Fruit fly (Drosophila melanogaster): ENCODE results near the gene CG8003.

The CG8003 gene

DNA sequence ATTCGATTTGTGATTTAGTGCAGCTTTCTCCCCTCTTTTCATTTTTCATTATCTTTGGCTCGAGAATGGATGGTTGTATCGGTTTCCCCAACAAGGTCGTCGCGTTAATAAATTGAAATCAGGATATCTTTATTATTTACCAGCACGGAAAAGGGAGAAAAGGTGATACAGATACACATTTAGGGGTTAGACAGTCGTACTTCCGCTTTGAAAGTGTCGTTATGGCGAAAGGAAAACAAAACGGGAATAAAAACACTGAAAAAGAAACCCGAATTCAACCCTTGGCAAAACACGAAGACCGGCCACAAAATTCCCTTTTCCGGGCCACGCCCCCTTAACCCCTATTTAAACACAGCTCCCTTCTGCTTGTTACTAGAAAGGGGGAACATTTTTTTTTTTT lies 23.2 kb downstream of the CG8003 start:
- TF ChIP-seq sqz (GFP tag; optimal IDR thresholded peaks at IDR 0.05) (peak; percentile 41), D19A (tag; optimal IDR thresholded peaks at IDR 0.05) (peak; percentile 79), pros (GFP tag; optimal IDR thresholded peaks at IDR 0.05) (peak; percentile 90), Abd-B (GFP tag; optimal IDR thresholded peaks at IDR 0.05) (no peak)

DNA sequence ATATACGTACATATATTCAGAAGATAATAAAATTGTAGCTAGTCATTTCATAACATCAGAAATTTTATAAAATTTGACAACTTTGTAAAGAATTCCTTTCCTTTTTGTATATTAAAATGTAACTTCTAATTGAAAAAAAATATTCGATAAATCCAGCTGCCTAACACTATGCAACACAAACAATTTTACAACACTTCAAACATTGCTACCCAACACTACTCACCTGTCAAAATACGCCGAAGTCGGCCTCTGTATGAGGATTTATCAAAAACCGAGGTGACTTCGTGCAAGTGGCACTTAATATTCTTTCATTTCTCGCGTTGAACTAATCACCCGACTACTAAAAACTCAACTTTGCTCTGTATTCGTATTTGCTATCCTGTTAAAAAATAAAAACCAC lies 25.4 kb downstream of the CG8003 start:
- peak; percentile 2 for TF ChIP-seq sens (GFP tag)
- TF ChIP-seq CG11093 (GFP tag; IDR thresholded peaks at IDR 0.05), result no peak
- no peak for TF ChIP-seq Nf-YB (GFP tag; optimal IDR thresholded peaks at IDR 0.05)
- peak; percentile 66 for TF ChIP-seq CG10267 (tag; optimal IDR thresholded peaks at IDR 0.05)
- TF ChIP-seq stwl (tag; optimal IDR thresholded peaks at IDR 0.05), result peak; percentile 99
- peak; percentile 11 for TF ChIP-seq CG8290 (GFP tag; optimal IDR thresholded peaks at IDR 0.05)
- no peak for TF ChIP-seq CG8290 (tag; optimal IDR thresholded peaks at IDR 0.05)
- 0 out of 4 replicates have a peak, but pooled peaks have one; percentile 14 for TF ChIP-seq Dll (GFP tag; IDR thresholded peaks at IDR 0.05; ENCODE audit: partially characterized antibody)
- no peak for TF ChIP-seq CG14441 (GFP tag; IDR thresholded peaks at IDR 0.05)
- no peak for TF ChIP-seq YL-1 (GFP tag; optimal IDR thresholded peaks at IDR 0.05)
- TF ChIP-seq stc (GFP tag; IDR thresholded peaks at IDR 0.05), result no peak

DNA sequence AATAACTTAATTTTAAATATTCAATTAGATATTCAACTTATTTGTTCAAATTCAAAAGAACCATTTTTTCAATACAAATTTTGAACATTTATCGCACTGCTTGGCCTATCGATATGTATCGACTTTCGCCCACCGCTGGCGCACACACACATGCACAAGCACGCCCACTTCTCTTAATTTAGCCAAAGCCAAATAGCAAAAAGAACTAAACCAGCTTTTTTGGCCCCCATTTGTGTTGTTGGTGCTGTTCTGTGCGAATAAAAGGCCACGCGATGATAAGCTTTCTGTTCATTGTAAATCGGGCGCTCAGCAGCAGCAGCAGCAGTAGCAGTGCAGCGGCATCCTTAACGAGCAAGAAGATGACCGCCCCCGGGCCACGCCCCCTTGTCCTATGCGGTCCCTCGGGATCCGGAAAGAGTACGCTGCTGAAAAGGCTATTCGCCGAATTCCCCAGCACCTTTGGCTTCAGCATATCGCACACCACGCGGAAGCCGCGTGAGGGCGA lies 29.7 kb downstream of the CG8003 start, which contains the start of gene CG11811:
CG11811 (plus strand) TSS at position 121 of the 505 bp plus-strand sequence.
- TF ChIP-seq Ets65A (GFP tag), result peak; percentile 56
- peak; percentile 89 for TF ChIP-seq CG13287 (GFP tag; IDR thresholded peaks at IDR 0.05; ENCODE audit: partially characterized antibody)
- 0 out of 2 replicates have a peak, but pooled peaks have one; percentile 6 for TF ChIP-seq Xrp1 (GFP tag; IDR thresholded peaks at IDR 0.05)
- peak; percentile 87 for TF ChIP-seq amos (GFP tag; IDR thresholded peaks at IDR 0.05; ENCODE audit: partially characterized antibody)
- no peak for TF ChIP-seq ems (GFP tag; optimal IDR thresholded peaks at IDR 0.05)
- peak; percentile 70 for TF ChIP-seq HmgZ (tag; optimal IDR thresholded peaks at IDR 0.05)
- TF ChIP-seq stwl (tag; optimal IDR thresholded peaks at IDR 0.05), result peak; percentile 93
- TF ChIP-seq Rfx (GFP tag; IDR thresholded peaks at IDR 0.05), result peak; percentile 52
- TF ChIP-seq CG30020 (tag; optimal IDR thresholded peaks at IDR 0.05), result peak; percentile 19
- TF ChIP-seq CG1603 (tag; optimal IDR thresholded peaks at IDR 0.05), result peak; percentile 38
- TF ChIP-seq nmo (GFP tag; optimal IDR thresholded peaks at IDR 0.05), result peak; percentile 9
- TF ChIP-seq zen2 (GFP tag; IDR thresholded peaks at IDR 0.05; ENCODE audit: partially characterized antibody), result peak; percentile 64; the same call in 1 of the 3 replicates
- TF ChIP-seq CG34224 (GFP tag; IDR thresholded peaks at IDR 0.05; ENCODE audit: partially characterized antibody), result peak; percentile 82
- TF ChIP-seq inv (GFP tag; IDR thresholded peaks at IDR 0.05; ENCODE audit: partially characterized antibody), result peak; percentile 63
- TF ChIP-seq tll (GFP tag; optimal IDR thresholded peaks at IDR 0.05), result no peak
- TF ChIP-seq CG12659 (GFP tag; optimal IDR thresholded peaks at IDR 0.05), result peak; percentile 65
- peak; percentile 83 for TF ChIP-seq bbx (GFP tag; IDR thresholded peaks at IDR 0.05; ENCODE audit: partially characterized antibody)
- TF ChIP-seq nerfin-2 (GFP tag; IDR thresholded peaks at IDR 0.05; ENCODE audit: partially characterized antibody), result peak; percentile 68; the same call in 1 of the 2 replicates
- 0 out of 3 replicates have a peak, but pooled peaks have one; percentile 13 for TF ChIP-seq CG17361 (GFP tag; IDR thresholded peaks at IDR 0.05)
- 0 out of 2 replicates have a peak, but pooled peaks have one; percentile 36 for TF ChIP-seq CG32532 (GFP tag; IDR thresholded peaks at IDR 0.05)
- TF ChIP-seq croc (GFP tag; conservative IDR thresholded peaks at IDR 0.05), result no peak
- TF ChIP-seq pum (GFP tag; optimal IDR thresholded peaks at IDR 0.05), result no peak
- TF ChIP-seq grau (tag; optimal IDR thresholded peaks at IDR 0.05), result peak; percentile 18
- peak; percentile 93 for TF ChIP-seq CG3065 (GFP tag; optimal IDR thresholded peaks at IDR 0.05)
- peak; percentile 80 for TF ChIP-seq CG31365 (tag; optimal IDR thresholded peaks at IDR 0.05)
- TF ChIP-seq CG1529 (GFP tag; optimal IDR thresholded peaks at IDR 0.05), result no peak
- no peak for TF ChIP-seq ttk (GFP tag; IDR thresholded peaks at IDR 0.05)
- no peak for TF ChIP-seq CTCF (GFP tag; optimal IDR thresholded peaks at IDR 0.05)
- no peak for TF ChIP-seq Abd-B (GFP tag; optimal IDR thresholded peaks at IDR 0.05)
- peak; percentile 57 for TF ChIP-seq dm (GFP tag; optimal IDR thresholded peaks at IDR 0.05)
- TF ChIP-seq CG4854 (GFP tag; optimal IDR thresholded peaks at IDR 0.05), result peak; percentile 32
- TF ChIP-seq CG42726 (GFP tag; IDR thresholded peaks at IDR 0.05; ENCODE audit: partially characterized antibody), result peak; percentile 37
- TF ChIP-seq corto (GFP tag; optimal IDR thresholded peaks at IDR 0.05), result no peak
- no peak for TF ChIP-seq tx (GFP tag; optimal IDR thresholded peaks at IDR 0.05)

All from whole organism, embryonic.